Worm (Caenorhabditis elegans) whole organism, L4 larva: ENCODE results near the gene ttr-40.

Experiments
- F44E2.7 ChIP-seq: fragments of 200-800 bp; sonication (Bioruptor generic); IDR thresholded peaks from 2 replicates; pipeline ENCODE4 v2.1.2; 2022; ENCODE audit warnings: missing genetic modification characterization, missing compliant biosample characterization
- T20F7.1 ChIP-seq: fragments of 200-800 bp; sonication (Bioruptor generic); optimal IDR thresholded peaks from 2 replicates; lab custom pipeline; 2018; ENCODE audit warnings: mild to moderate bottlenecking, missing genetic modification characterization, missing compliant biosample characterization
- T26A8.4 ChIP-seq: fragments of 200-800 bp; sonication (Bioruptor generic); IDR thresholded peaks from 2 replicates; pipeline ENCODE4 v1.3.6; 2022; ENCODE audit warnings: missing genetic modification characterization, missing compliant biosample characterization
- Y105C5A.15 ChIP-seq: fragments of 200-800 bp; sonication (Bioruptor generic); IDR thresholded peaks from 2 replicates; pipeline ENCODE4 v1.3.6; 2022; ENCODE audit warnings: missing genetic modification characterization, missing compliant biosample characterization
- Y48G9A.11 ChIP-seq: fragments of 200-800 bp; sonication (Bioruptor generic); IDR thresholded peaks from 2 replicates; pipeline ENCODE4 v1.3.6; 2022; ENCODE audit warnings: missing genetic modification reagents, missing genetic modification characterization, missing compliant biosample characterization
- Y5F2A.4 ChIP-seq: fragments of 200-800 bp; sonication (Bioruptor generic); optimal IDR thresholded peaks from 2 replicates; lab custom pipeline; 2018; ENCODE audit warnings: mild to moderate bottlenecking, missing genetic modification characterization, missing compliant biosample characterization
- aha-1 ChIP-seq: fragments of 150-350 bp; peaks from one replicate; lab custom pipeline; 2014; ENCODE audit warnings: missing biosample characterization, missing genetic modification characterization
- aly-2 ChIP-seq: sonication (generic microtip); optimal IDR thresholded peaks from 2 replicates; lab custom pipeline; 2018; ENCODE audit warnings: missing biosample characterization, missing genetic modification characterization
- ama-1 ChIP-seq: fragments of 150-350 bp; optimal IDR thresholded peaks from 2 replicates; lab custom pipeline; 2014; ENCODE audit warnings: inconsistent platforms, mixed read lengths
- attf-4 ChIP-seq: sonication (generic microtip); optimal IDR thresholded peaks from 3 replicates; lab custom pipeline; 2017; ENCODE audit warnings: missing biosample characterization, missing genetic modification characterization
- ceh-32 ChIP-seq: sonication (generic microtip); optimal IDR thresholded peaks from 2 replicates; lab custom pipeline; 2016; ENCODE audit warnings: mild to moderate bottlenecking, missing genetic modification characterization, missing compliant biosample characterization; ENCODE audit not compliant: poor library complexity
- ceh-44 ChIP-seq: fragments of 200-800 bp; sonication (Bioruptor generic); IDR thresholded peaks from 2 replicates; pipeline ENCODE4 v1.3.6; 2022; ENCODE audit warnings: missing genetic modification reagents, missing genetic modification characterization, missing compliant biosample characterization
- ceh-62 ChIP-seq: sonication (generic microtip); optimal IDR thresholded peaks from 2 replicates; lab custom pipeline; 2017; ENCODE audit warnings: missing biosample characterization, missing genetic modification characterization
- ces-1 ChIP-seq: fragments of 150-350 bp; sonication (generic microtip); optimal IDR thresholded peaks from 4 replicates; lab custom pipeline; 2014; ENCODE audit warnings: missing biosample characterization, missing genetic modification reagents, missing genetic modification characterization
- cey-2 ChIP-seq: sonication (generic microtip); optimal IDR thresholded peaks from 3 replicates; lab custom pipeline; 2017; ENCODE audit warnings: missing genetic modification characterization, mild to moderate bottlenecking, missing compliant biosample characterization, antibody characterized with exemption, borderline replicate concordance; ENCODE audit not compliant: insufficient read depth
- daf-12 ChIP-seq: fragments of 150-350 bp; optimal IDR thresholded peaks from 2 replicates; lab custom pipeline; 2014; ENCODE audit warnings: missing biosample characterization, missing genetic modification reagents, missing genetic modification characterization
- daf-8 ChIP-seq: fragments of 200-800 bp; sonication (Bioruptor generic); IDR thresholded peaks from 2 replicates; pipeline ENCODE4 v1.3.6; 2022; ENCODE audit warnings: missing genetic modification characterization, missing compliant biosample characterization
- dmd-6 ChIP-seq: fragments of 200-800 bp; sonication (Bioruptor generic); IDR thresholded peaks from 2 replicates; pipeline ENCODE4 v1.3.6; 2022; ENCODE audit warnings: missing genetic modification reagents, missing genetic modification characterization, missing compliant biosample characterization
- dmd-8 ChIP-seq: fragments of 200-800 bp; sonication (Bioruptor generic); IDR thresholded peaks from 2 replicates; pipeline ENCODE4 v1.3.6; 2022; ENCODE audit warnings: missing genetic modification characterization, missing compliant biosample characterization
- dmd-9 ChIP-seq: fragments of 200-800 bp; sonication (Bioruptor generic); IDR thresholded peaks from 2 replicates; pipeline ENCODE4 v1.3.6; 2022; ENCODE audit warnings: missing genetic modification reagents, missing genetic modification characterization, missing compliant biosample characterization
- dpl-1 ChIP-seq: fragments of 150-350 bp; optimal IDR thresholded peaks from 2 replicates; lab custom pipeline; 2014; ENCODE audit warnings: missing biosample characterization, missing genetic modification reagents, missing genetic modification characterization
- fkh-10 ChIP-seq: fragments of 150-350 bp; optimal IDR thresholded peaks from 2 replicates; lab custom pipeline; 2014; ENCODE audit warnings: missing biosample characterization, missing genetic modification reagents, missing genetic modification characterization
- fos-1 ChIP-seq: fragments of 150-350 bp; optimal IDR thresholded peaks from 2 replicates; lab custom pipeline; 2014; ENCODE audit warnings: missing biosample characterization, missing genetic modification characterization
- gei-8 ChIP-seq: fragments of 200-800 bp; sonication (Bioruptor generic); optimal IDR thresholded peaks from 2 replicates; lab custom pipeline; 2018; ENCODE audit warnings: mild to moderate bottlenecking, missing genetic modification characterization, missing compliant biosample characterization
- hif-1 ChIP-seq, 2 experiments: sonication (generic microtip); optimal IDR thresholded peaks; 2 replicates each; lab custom pipeline; 2016 to 2017; ENCODE audit warnings: missing compliant biosample characterization in 2 of 2, missing genetic modification characterization in 2 of 2, missing genetic modification reagents in 2 of 2, missing genotype in 2 of 2, mild to moderate bottlenecking in 1 of 2
- hlh-11 ChIP-seq: fragments of 200-800 bp; sonication (Bioruptor generic); optimal IDR thresholded peaks from 2 replicates; lab custom pipeline; 2018; ENCODE audit warnings: mild to moderate bottlenecking, missing genetic modification characterization, missing compliant biosample characterization
- hmg-1.1 ChIP-seq: fragments of 200-800 bp; sonication (Bioruptor generic); IDR thresholded peaks from 2 replicates; pipeline ENCODE4 v1.3.6; 2022; ENCODE audit warnings: missing genetic modification reagents, missing genetic modification characterization, missing compliant biosample characterization
- lim-7 ChIP-seq: fragments of 200-800 bp; sonication (Bioruptor generic); IDR thresholded peaks from 2 replicates; pipeline ENCODE4 v1.3.6; 2022; ENCODE audit warnings: missing genetic modification characterization, missing compliant biosample characterization
- lin-15B ChIP-seq: fragments of 150-350 bp; sonication (generic microtip); optimal IDR thresholded peaks from 3 replicates; lab custom pipeline; 2014; ENCODE audit warnings: missing biosample characterization, missing genetic modification characterization
- lsy-2 ChIP-seq, 2 experiments: fragments of 150-350 bp in 1 of 2; sonication (generic microtip) in 1 of 2; optimal IDR thresholded peaks; 2 replicates each; lab custom pipeline; 2014 to 2017; ENCODE audit warnings: missing biosample characterization in 2 of 2, missing genetic modification characterization in 2 of 2
- mdt-29 ChIP-seq: fragments of 200-800 bp; sonication (Bioruptor generic); IDR thresholded peaks from 2 replicates; pipeline ENCODE4 v1.3.6; 2022; ENCODE audit warnings: missing genetic modification reagents, missing genetic modification characterization, missing compliant biosample characterization
- mxl-3 ChIP-seq: fragments of 200-800 bp; sonication (Bioruptor generic); optimal IDR thresholded peaks from 2 replicates; lab custom pipeline; 2018; ENCODE audit warnings: mild to moderate bottlenecking, missing genetic modification characterization, missing compliant biosample characterization
- nhr-102 ChIP-seq: sonication (generic microtip); optimal IDR thresholded peaks from 2 replicates; lab custom pipeline; 2016; ENCODE audit warnings: mild to moderate bottlenecking, missing genetic modification characterization, moderate library complexity, missing compliant biosample characterization
- nhr-11 ChIP-seq: fragments of 150-350 bp; optimal IDR thresholded peaks from 2 replicates; lab custom pipeline; 2014; ENCODE audit warnings: missing biosample characterization, missing genetic modification characterization
- nhr-111 ChIP-seq: fragments of 200-800 bp; sonication (Bioruptor generic); optimal IDR thresholded peaks from 2 replicates; lab custom pipeline; 2018; ENCODE audit warnings: mild to moderate bottlenecking, missing genetic modification characterization, missing compliant biosample characterization
- nhr-28 ChIP-seq: fragments of 150-350 bp; optimal IDR thresholded peaks from 2 replicates; lab custom pipeline; 2014; ENCODE audit warnings: missing biosample characterization, missing genetic modification characterization
- nhr-41 ChIP-seq: fragments of 200-800 bp; sonication (Bioruptor generic); IDR thresholded peaks from 2 replicates; pipeline ENCODE4 v1.3.6; 2022; ENCODE audit warnings: missing genetic modification reagents, missing genetic modification characterization, missing compliant biosample characterization
- nhr-42 ChIP-seq: fragments of 200-800 bp; sonication (Bioruptor generic); IDR thresholded peaks from 2 replicates; pipeline ENCODE4 v1.3.6; 2022; ENCODE audit warnings: missing genetic modification characterization, missing compliant biosample characterization
- php-3 ChIP-seq: fragments of 200-800 bp; sonication (Bioruptor generic); IDR thresholded peaks from 2 replicates; pipeline ENCODE4 v1.3.6; 2022; ENCODE audit warnings: missing genetic modification reagents, missing genetic modification characterization, missing compliant biosample characterization
- pqm-1 ChIP-seq: sonication (generic microtip); optimal IDR thresholded peaks from 2 replicates; lab custom pipeline; 2017; ENCODE audit warnings: missing biosample characterization, missing genetic modification characterization
- rbr-2 ChIP-seq: sonication (generic microtip); optimal IDR thresholded peaks from 2 replicates; lab custom pipeline; 2016; ENCODE audit warnings: missing genotype, missing genetic modification characterization, missing compliant biosample characterization
- saeg-2 ChIP-seq: fragments of 200-800 bp; sonication (Bioruptor generic); IDR thresholded peaks from 2 replicates; pipeline ENCODE4 v1.3.6; 2022; ENCODE audit warnings: missing genetic modification reagents, missing genetic modification characterization, missing compliant biosample characterization
- set-16 ChIP-seq: fragments of 200-800 bp; sonication (Bioruptor generic); IDR thresholded peaks from 2 replicates; pipeline ENCODE4 v1.3.6; 2022; ENCODE audit warnings: missing genetic modification reagents, missing genetic modification characterization, missing compliant biosample characterization
- snpc-4 ChIP-seq: fragments of 150-350 bp; optimal IDR thresholded peaks from 2 replicates; lab custom pipeline; 2014; ENCODE audit warnings: missing biosample characterization, missing genetic modification characterization
- spr-1 ChIP-seq: sonication (generic microtip); optimal IDR thresholded peaks from 2 replicates; lab custom pipeline; 2016; ENCODE audit warnings: mild to moderate bottlenecking, missing genetic modification characterization, missing compliant biosample characterization
- spr-3 ChIP-seq: fragments of 200-800 bp; sonication (Bioruptor generic); optimal IDR thresholded peaks from 2 replicates; lab custom pipeline; 2018; ENCODE audit warnings: mild to moderate bottlenecking, missing genetic modification characterization, missing compliant biosample characterization
- unc-130 ChIP-seq: sonication (generic microtip); optimal IDR thresholded peaks from 2 replicates; lab custom pipeline; 2016; ENCODE audit warnings: missing genetic modification reagents, missing genetic modification characterization, missing compliant biosample characterization
- unc-39 ChIP-seq: sonication (generic microtip); optimal IDR thresholded peaks from 2 replicates; lab custom pipeline; 2017; ENCODE audit warnings: missing biosample characterization, missing genetic modification characterization
- unc-62 ChIP-seq, 3 experiments: fragments of 150-350 bp in 1 of 3; sonication (generic microtip); optimal IDR thresholded peaks in 2 of 3; peaks in 1 of 3; 1 replicate in 1 of 3; 2 replicates in 2 of 3; lab custom pipeline; 2014 to 2017; ENCODE audit warnings: missing biosample characterization in 3 of 3, missing genetic modification characterization in 3 of 3, missing genetic modification reagents in 3 of 3, missing genotype in 1 of 3
- zfp-3 ChIP-seq: fragments of 200-800 bp; sonication (Bioruptor generic); conservative IDR thresholded peaks from 2 replicates; pipeline ENCODE4 v1.3.6; 2022; ENCODE audit warnings: missing genetic modification reagents, missing genetic modification characterization, missing compliant biosample characterization
- zip-2 ChIP-seq: fragments of 150-350 bp; optimal IDR thresholded peaks from 2 replicates; lab custom pipeline; 2014; ENCODE audit warnings: missing biosample characterization, missing genetic modification characterization
- ztf-7 ChIP-seq: fragments of 150-350 bp; optimal IDR thresholded peaks from 2 replicates; lab custom pipeline; 2014; ENCODE audit warnings: missing biosample characterization, missing genetic modification characterization

ttr-40 gene

ce11 chrV:9318046-9318445 is 37.2 kb downstream of the ttr-40 start, which contains the start of gene kvs-3:
Gene kvs-3 (plus strand): TSS chrV:9318311.
- TF ChIP-seq lim-7 (GFP tag; lab: Robert Waterston, UW) (peak; percentile 98; the same call in 1 of the 2 replicates), nhr-102 (tag; lab: Kevin White, UChicago) (no peak), php-3 (GFP tag; lab: Robert Waterston, UW) (peak; percentile 92), fkh-10 (no peak), ama-1 (lab: Kevin White, UChicago) (no peak), nhr-111 (GFP tag; lab: Kevin White, UChicago) (peak; percentile 85), aly-2 (tag; lab: Kevin White, UChicago) (no peak), spr-3 (GFP tag; lab: Kevin White, UChicago) (peak; percentile 89), nhr-42 (GFP tag; lab: Robert Waterston, UW) (no peak), Y5F2A.4 (GFP tag; lab: Kevin White, UChicago) (peak; percentile 87), unc-62 (GFP tag; optimal IDR thresholded peaks at IDR 0.05 in 1 of 2; lab: Kevin White, UChicago) (peak in 1 of 2 experiments; percentile 84), unc-62 (tag; optimal IDR thresholded peaks at IDR 0.05; lab: Kevin White, UChicago) (no peak), saeg-2 (peak; percentile 82; the same call in 1 of the 2 replicates), pqm-1 (tag; lab: Kevin White, UChicago) (no peak), T26A8.4 (no peak; the same call in 1 of the 2 replicates), T20F7.1 (peak; percentile 69), ztf-7 (peak; percentile 29), hif-1 (tag; optimal IDR thresholded peaks at IDR 0.05; lab: Kevin White, UChicago) (peak in 1 of 2 experiments; percentile 62), nhr-41 (GFP tag; lab: Robert Waterston, UW) (peak; percentile 97), lsy-2 (tag; optimal IDR thresholded peaks at IDR 0.05; lab: Kevin White, UChicago) (peak in 1 of 2 experiments; percentile 48), ceh-44 (GFP tag; lab: Robert Waterston, UW) (peak; percentile 90), zip-2 (tag; lab: Kevin White, UChicago) (peak; percentile 37), F44E2.7 (GFP tag; lab: Robert Waterston, UW) (peak; percentile 96), spr-1 (tag; lab: Kevin White, UChicago) (peak; percentile 74), Y105C5A.15 (GFP tag; lab: Robert Waterston, UW) (peak; percentile 98), dmd-8 (GFP tag; lab: Robert Waterston, UW) (peak; percentile 99), ceh-32 (tag; lab: Kevin White, UChicago) (no peak), Y48G9A.11 (GFP tag; lab: Robert Waterston, UW) (peak; percentile 86), unc-130 (GFP tag; lab: Kevin White, UChicago) (peak; percentile 22), mxl-3 (GFP tag; lab: Kevin White, UChicago) (no peak), lin-15B (tag; lab: Kevin White, UChicago) (no peak), ces-1 (GFP tag; lab: Kevin White, UChicago) (no peak), nhr-28 (tag; lab: Kevin White, UChicago) (peak; percentile 39), attf-4 (no peak), snpc-4 (tag; lab: Kevin White, UChicago) (no peak), hmg-1.1 (peak; percentile 91), cey-2 (tag; lab: Kevin White, UChicago) (no peak), unc-39 (no peak), aha-1 (peak; percentile 97), rbr-2 (tag; lab: Kevin White, UChicago) (peak; percentile 73), nhr-11 (no peak), dmd-6 (GFP tag; lab: Robert Waterston, UW) (peak; percentile 75), hlh-11 (tag; lab: Kevin White, UChicago) (no peak), fos-1 (tag; lab: Kevin White, UChicago) (no peak), zfp-3 (GFP tag; lab: Robert Waterston, UW) (peak; percentile 76), dpl-1 (GFP tag; lab: Kevin White, UChicago) (peak; percentile 4), daf-8 (0 out of 2 replicates have a peak, but pooled peaks have one; percentile 76), set-16 (no peak), dmd-9 (peak; percentile 75), ceh-62 (tag; lab: Kevin White, UChicago) (no peak), gei-8 (peak; percentile 89), mdt-29 (GFP tag; lab: Robert Waterston, UW) (no peak; the same call in 1 of the 2 replicates), daf-12 (tag; lab: Kevin White, UChicago) (no peak)
